Worm (Caenorhabditis elegans): ENCODE measurements around the gene C28D4.10.

DNA sequence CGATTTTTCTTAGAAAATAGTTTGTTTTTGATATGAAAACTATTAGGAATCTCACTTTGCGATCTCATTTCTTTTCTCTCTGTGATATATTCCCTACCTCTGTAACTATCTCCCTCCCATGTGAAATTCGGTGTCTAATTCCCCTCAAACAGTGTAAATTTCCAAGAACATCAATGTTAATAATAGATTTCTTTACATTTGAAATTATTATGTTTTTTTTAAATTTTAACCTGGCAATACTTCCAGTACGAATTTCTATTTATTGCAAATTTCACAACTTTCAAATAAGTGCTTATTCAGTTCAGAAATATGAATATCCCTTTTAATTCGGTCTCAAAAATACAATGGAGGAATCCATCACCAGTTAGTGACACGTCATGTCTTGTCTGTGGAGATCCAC, 9.9 kb upstream of the C28D4.10 start, which contains the start of gene nhr-100:
- TF ChIP-seq ztf-11 (tag; optimal IDR thresholded peaks at IDR 0.05) (no peak), lir-3 (tag; optimal IDR thresholded peaks at IDR 0.05) (no peak), R02D3.7 (tag; optimal IDR thresholded peaks at IDR 0.05) (no peak), ceh-44 (GFP tag; IDR thresholded peaks at IDR 0.05) (no peak), ceh-82 (tag; optimal IDR thresholded peaks at IDR 0.05) (no peak), dmd-6 (GFP tag; IDR thresholded peaks at IDR 0.05) (no peak), nhr-237 (tag; optimal IDR thresholded peaks at IDR 0.05) (no peak), F44E2.7 (GFP tag; IDR thresholded peaks at IDR 0.05) (no peak), nhr-11 (tag; optimal IDR thresholded peaks at IDR 0.05) (no peak)

Data from whole organism, L4 larva.